Worm (Caenorhabditis elegans) whole organism, L2 larva: ENCODE measurements around the gene E04F6.10.

Experiments
- C34F6.9 ChIP-seq: fragments of 150-350 bp; optimal IDR thresholded peaks from 2 replicates; lab custom pipeline; 2014; ENCODE audit warnings: missing biosample characterization, missing genetic modification characterization
- F13H6.1 ChIP-seq: sonication (generic microtip); optimal IDR thresholded peaks from 2 replicates; lab custom pipeline; 2016; ENCODE audit warnings: missing genetic modification characterization, missing compliant biosample characterization
- R02D3.7 ChIP-seq: fragments of 150-350 bp; optimal IDR thresholded peaks from 2 replicates; lab custom pipeline; 2014; ENCODE audit warnings: missing biosample characterization, missing genetic modification characterization
- Y55F3AM.14 ChIP-seq: fragments of 200-800 bp; sonication (Bioruptor generic); optimal IDR thresholded peaks from 2 replicates; lab custom pipeline; 2018; ENCODE audit warnings: mild to moderate bottlenecking, missing genetic modification characterization, missing compliant biosample characterization
- ZK546.5 ChIP-seq: sonication (generic microtip); optimal IDR thresholded peaks from 2 replicates; lab custom pipeline; 2017; ENCODE audit warnings: missing biosample characterization, missing genetic modification characterization
- alr-1 ChIP-seq: fragments of 150-350 bp; optimal IDR thresholded peaks from 2 replicates; lab custom pipeline; 2014; ENCODE audit warnings: missing biosample characterization, missing genetic modification characterization
- aly-2 ChIP-seq: fragments of 150-350 bp; optimal IDR thresholded peaks from 2 replicates; lab custom pipeline; 2014; ENCODE audit warnings: missing biosample characterization, missing genetic modification characterization
- ama-1 ChIP-seq: fragments of 150-350 bp; optimal IDR thresholded peaks from 2 replicates; lab custom pipeline; 2018; ENCODE audit warnings: inconsistent platforms
- blmp-1 ChIP-seq: sonication (generic microtip); optimal IDR thresholded peaks from 2 replicates; lab custom pipeline; 2017; ENCODE audit warnings: missing genetic modification characterization, mild to moderate bottlenecking, missing compliant biosample characterization, antibody characterized with exemption, moderate library complexity; ENCODE audit not compliant: insufficient read depth
- ceh-16 ChIP-seq: fragments of 150-350 bp; optimal IDR thresholded peaks from 2 replicates; lab custom pipeline; 2014; ENCODE audit warnings: missing biosample characterization, missing genetic modification characterization
- ceh-82 ChIP-seq: fragments of 150-350 bp; optimal IDR thresholded peaks from 2 replicates; lab custom pipeline; 2014; ENCODE audit warnings: missing biosample characterization, missing genetic modification characterization
- dmd-4 ChIP-seq: sonication (generic microtip); optimal IDR thresholded peaks from 2 replicates; lab custom pipeline; 2017; ENCODE audit warnings: missing biosample characterization, missing genetic modification characterization
- egl-27 ChIP-seq: sonication (generic microtip); optimal IDR thresholded peaks from 3 replicates; lab custom pipeline; 2017; ENCODE audit warnings: missing biosample characterization, missing genetic modification reagents, missing genetic modification characterization
- elt-1 ChIP-seq: fragments of 150-350 bp; optimal IDR thresholded peaks from 2 replicates; lab custom pipeline; 2014; ENCODE audit warnings: missing biosample characterization, missing genetic modification characterization
- elt-3 ChIP-seq: sonication (generic microtip); optimal IDR thresholded peaks from 2 replicates; lab custom pipeline; 2017; ENCODE audit warnings: missing biosample characterization, missing genetic modification characterization
- fos-1 ChIP-seq: fragments of 150-350 bp; optimal IDR thresholded peaks from 2 replicates; lab custom pipeline; 2014; ENCODE audit warnings: missing biosample characterization, missing genetic modification characterization
- gmeb-1 ChIP-seq: fragments of 150-350 bp; optimal IDR thresholded peaks from 2 replicates; lab custom pipeline; 2014; ENCODE audit warnings: missing biosample characterization, missing genetic modification characterization
- lin-11 ChIP-seq: fragments of 150-350 bp; sonication (generic microtip); optimal IDR thresholded peaks from 2 replicates; lab custom pipeline; 2014; ENCODE audit warnings: missing biosample characterization, missing genetic modification characterization, inconsistent platforms, mixed read lengths
- lin-13 ChIP-seq: fragments of 150-350 bp; optimal IDR thresholded peaks from 2 replicates; lab custom pipeline; 2014; ENCODE audit warnings: missing biosample characterization, missing genetic modification reagents, missing genetic modification characterization
- lin-39 ChIP-seq: fragments of 150-350 bp; optimal IDR thresholded peaks from 2 replicates; lab custom pipeline; 2014; ENCODE audit warnings: missing biosample characterization, missing genetic modification reagents, missing genetic modification characterization
- lsy-2 ChIP-seq, 2 experiments: fragments of 150-350 bp in 1 of 2; sonication (generic microtip) in 1 of 2; optimal IDR thresholded peaks; 2 replicates each; lab custom pipeline; 2014 to 2017; ENCODE audit warnings: missing biosample characterization in 2 of 2, missing genetic modification characterization in 2 of 2
- mab-5 ChIP-seq: fragments of 150-350 bp; optimal IDR thresholded peaks from 2 replicates; lab custom pipeline; 2014; ENCODE audit warnings: missing biosample characterization, missing genetic modification characterization
- mbf-1 ChIP-seq: sonication (generic microtip); optimal IDR thresholded peaks from 2 replicates; lab custom pipeline; 2017; ENCODE audit warnings: missing biosample characterization, missing genetic modification characterization
- mdl-1 ChIP-seq, 2 experiments: fragments of 150-350 bp in 1 of 2; sonication (generic microtip) in 1 of 2; optimal IDR thresholded peaks; 2 replicates each; lab custom pipeline; 2017; ENCODE audit warnings: missing biosample characterization in 2 of 2, missing genetic modification characterization in 2 of 2
- nhr-11 ChIP-seq: fragments of 150-350 bp; optimal IDR thresholded peaks from 2 replicates; lab custom pipeline; 2014; ENCODE audit warnings: missing biosample characterization, missing genetic modification characterization
- nhr-12 ChIP-seq: fragments of 150-350 bp; optimal IDR thresholded peaks from 2 replicates; lab custom pipeline; 2014; ENCODE audit warnings: missing biosample characterization, missing genetic modification characterization
- nhr-129 ChIP-seq: fragments of 150-350 bp; optimal IDR thresholded peaks from 2 replicates; lab custom pipeline; 2014; ENCODE audit warnings: missing biosample characterization, missing genetic modification characterization
- nhr-21 ChIP-seq: fragments of 150-350 bp; optimal IDR thresholded peaks from 2 replicates; lab custom pipeline; 2014; ENCODE audit warnings: missing biosample characterization, missing genetic modification characterization
- nhr-23 ChIP-seq: fragments of 150-350 bp; optimal IDR thresholded peaks from 2 replicates; lab custom pipeline; 2014; ENCODE audit warnings: missing biosample characterization, missing genetic modification reagents, missing genetic modification characterization
- nhr-237 ChIP-seq: fragments of 150-350 bp; optimal IDR thresholded peaks from 2 replicates; lab custom pipeline; 2014; ENCODE audit warnings: missing biosample characterization, missing genetic modification characterization
- nhr-25 ChIP-seq: fragments of 150-350 bp; sonication (generic microtip); optimal IDR thresholded peaks from 3 replicates; lab custom pipeline; 2014; ENCODE audit warnings: missing biosample characterization, missing genetic modification characterization
- nhr-6 ChIP-seq: fragments of 150-350 bp; optimal IDR thresholded peaks from 2 replicates; lab custom pipeline; 2014; ENCODE audit warnings: missing biosample characterization, missing genetic modification characterization
- peb-1 ChIP-seq: fragments of 150-350 bp; optimal IDR thresholded peaks from 2 replicates; lab custom pipeline; 2014; ENCODE audit warnings: missing biosample characterization, missing genetic modification characterization
- sem-4 ChIP-seq: fragments of 150-350 bp; optimal IDR thresholded peaks from 2 replicates; lab custom pipeline; 2014; ENCODE audit warnings: missing biosample characterization, missing genetic modification reagents, missing genetic modification characterization
- skn-1 ChIP-seq: sonication (generic microtip); optimal IDR thresholded peaks from 2 replicates; lab custom pipeline; 2017; ENCODE audit warnings: missing biosample characterization, missing genetic modification characterization
- sma-3 ChIP-seq: sonication (generic microtip); optimal IDR thresholded peaks from 2 replicates; lab custom pipeline; 2016; ENCODE audit warnings: missing genetic modification reagents, missing genetic modification characterization, missing compliant biosample characterization
- sma-9 ChIP-seq, 2 experiments: fragments of 150-350 bp in 1 of 2; sonication (generic microtip) in 1 of 2; optimal IDR thresholded peaks; 2 replicates each; lab custom pipeline; 2014 to 2016; ENCODE audit warnings: missing genetic modification characterization in 2 of 2, mild to moderate bottlenecking in 1 of 2, missing biosample characterization in 1 of 2, missing compliant biosample characterization in 1 of 2, missing genetic modification reagents in 1 of 2, moderate library complexity in 1 of 2
- snpc-4 ChIP-seq: fragments of 150-350 bp; optimal IDR thresholded peaks from 2 replicates; lab custom pipeline; 2014; ENCODE audit warnings: missing biosample characterization, missing genetic modification characterization
- unc-39 ChIP-seq: fragments of 150-350 bp; optimal IDR thresholded peaks from 2 replicates; lab custom pipeline; 2014; ENCODE audit warnings: missing biosample characterization, missing genetic modification characterization
- unc-55 ChIP-seq: fragments of 150-350 bp; sonication (generic microtip); optimal IDR thresholded peaks from 3 replicates; lab custom pipeline; 2014; ENCODE audit warnings: missing biosample characterization, missing genetic modification reagents, missing genetic modification characterization
- unc-62 ChIP-seq: fragments of 150-350 bp; optimal IDR thresholded peaks from 2 replicates; lab custom pipeline; 2014; ENCODE audit warnings: missing biosample characterization, missing genetic modification reagents, missing genetic modification characterization
- zag-1 ChIP-seq: fragments of 150-350 bp; optimal IDR thresholded peaks from 2 replicates; lab custom pipeline; 2014; ENCODE audit warnings: missing biosample characterization, missing genetic modification characterization
- ztf-1 ChIP-seq: fragments of 200-800 bp; sonication (Bioruptor generic); conservative IDR thresholded peaks from 2 replicates; pipeline ENCODE4 v1.3.6; 2022; ENCODE audit warnings: missing genetic modification characterization, missing compliant biosample characterization
- ztf-11 ChIP-seq: sonication (generic microtip); optimal IDR thresholded peaks from 2 replicates; lab custom pipeline; 2017; ENCODE audit warnings: missing biosample characterization, missing genetic modification characterization
- ztf-4 ChIP-seq: fragments of 150-350 bp; optimal IDR thresholded peaks from 2 replicates; lab custom pipeline; 2014; ENCODE audit warnings: missing biosample characterization, missing genetic modification characterization

The E04F6.10 gene

DNA sequence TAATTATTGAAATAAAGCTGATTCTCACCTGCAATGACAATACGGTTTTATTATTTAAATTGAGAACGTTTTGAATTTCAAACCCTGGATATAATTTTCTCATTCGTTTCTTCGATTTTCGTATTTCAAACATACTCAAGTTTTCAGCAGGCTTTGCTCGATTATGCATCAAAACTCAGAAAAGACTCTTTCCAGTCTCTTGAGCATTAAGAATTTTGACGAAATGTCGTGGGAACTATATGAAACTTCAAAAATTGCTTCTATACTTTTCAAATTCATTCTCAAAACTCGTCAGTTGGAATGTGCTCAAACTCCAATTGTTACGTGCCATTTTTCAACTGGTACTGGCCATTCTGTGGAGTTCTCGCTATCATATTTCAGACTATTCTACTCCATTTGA, 11.6 kb downstream of the E04F6.10 start, which contains the start of gene srd-59:
srd-59 (plus strand) TSS at position 301 of the 400 bp plus-strand sequence.
- TF ChIP-seq sma-9 (GFP tag; optimal IDR thresholded peaks at IDR 0.05; lab: Kevin White, UChicago), result no peak
- no peak for TF ChIP-seq sma-9 (tag; optimal IDR thresholded peaks at IDR 0.05; lab: Kevin White, UChicago)
- TF ChIP-seq unc-55 (GFP tag; lab: Kevin White, UChicago), result no peak
- TF ChIP-seq peb-1 (tag; lab: Kevin White, UChicago), result no peak
- TF ChIP-seq fos-1 (tag; lab: Kevin White, UChicago), result no peak
- TF ChIP-seq blmp-1, result no peak
- TF ChIP-seq elt-1 (tag; lab: Kevin White, UChicago), result no peak
- no peak for TF ChIP-seq Y55F3AM.14
- TF ChIP-seq mab-5, result no peak
- no peak for TF ChIP-seq snpc-4
- no peak for TF ChIP-seq ztf-4 (tag; lab: Kevin White, UChicago)

DNA sequence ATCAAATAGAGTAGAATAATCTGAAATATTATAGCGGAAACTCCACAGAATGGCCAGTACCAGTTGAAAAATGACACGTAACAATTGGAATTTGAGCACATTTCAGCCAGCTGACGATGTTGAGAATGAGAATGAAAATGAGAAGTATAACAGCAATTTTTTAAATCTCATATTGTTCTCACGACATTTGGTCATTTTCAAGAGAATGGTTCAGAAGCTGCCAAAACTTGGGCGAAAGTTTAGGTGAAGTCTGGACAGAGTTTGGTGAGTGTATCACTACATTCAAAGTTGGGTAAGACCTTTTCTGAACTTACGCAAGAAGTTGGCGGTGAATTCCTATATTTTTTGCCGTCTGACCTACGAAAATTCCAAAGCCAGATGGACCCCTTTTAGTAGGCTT, 12.0 kb downstream of the E04F6.10 start, which contains the start of gene srd-58:
srd-58 (minus strand) TSS at position 101 of the 400 bp plus-strand sequence.
- TF ChIP-seq nhr-21 (tag; lab: Kevin White, UChicago) (no peak), lsy-2 (tag; optimal IDR thresholded peaks at IDR 0.05; lab: Kevin White, UChicago) (no peak), C34F6.9 (tag; lab: Kevin White, UChicago) (no peak), unc-62 (GFP tag; lab: Kevin White, UChicago) (no peak), mbf-1 (tag; lab: Kevin White, UChicago) (no peak)

DNA sequence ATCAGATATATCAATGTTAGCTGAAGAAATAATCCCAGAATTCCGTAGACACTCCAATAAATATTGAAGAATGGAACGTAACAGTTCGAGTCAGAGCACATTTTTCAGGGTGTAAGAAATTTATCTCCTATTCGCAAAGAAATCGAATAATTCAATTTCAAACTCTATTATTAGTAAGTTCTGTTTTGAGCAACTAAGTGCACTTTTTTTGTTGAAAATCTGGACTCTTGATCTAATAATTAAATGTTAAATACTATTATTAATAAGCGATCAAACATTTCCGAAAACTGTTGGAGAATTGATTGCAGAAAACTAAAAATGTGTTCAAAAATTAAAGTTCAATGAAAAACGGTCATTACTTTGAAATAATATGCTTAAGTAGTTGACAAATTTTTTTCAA, 13.8 kb downstream of the E04F6.10 start, which contains the start of gene srd-56:
srd-56 (minus strand) TSS at position 101 of the 400 bp plus-strand sequence.
- TF ChIP-seq alr-1, result no peak
- no peak for TF ChIP-seq ceh-16 (tag; lab: Kevin White, UChicago)
- TF ChIP-seq skn-1 (tag; lab: Kevin White, UChicago), result no peak
- no peak for TF ChIP-seq nhr-237 (tag; lab: Kevin White, UChicago)

DNA sequence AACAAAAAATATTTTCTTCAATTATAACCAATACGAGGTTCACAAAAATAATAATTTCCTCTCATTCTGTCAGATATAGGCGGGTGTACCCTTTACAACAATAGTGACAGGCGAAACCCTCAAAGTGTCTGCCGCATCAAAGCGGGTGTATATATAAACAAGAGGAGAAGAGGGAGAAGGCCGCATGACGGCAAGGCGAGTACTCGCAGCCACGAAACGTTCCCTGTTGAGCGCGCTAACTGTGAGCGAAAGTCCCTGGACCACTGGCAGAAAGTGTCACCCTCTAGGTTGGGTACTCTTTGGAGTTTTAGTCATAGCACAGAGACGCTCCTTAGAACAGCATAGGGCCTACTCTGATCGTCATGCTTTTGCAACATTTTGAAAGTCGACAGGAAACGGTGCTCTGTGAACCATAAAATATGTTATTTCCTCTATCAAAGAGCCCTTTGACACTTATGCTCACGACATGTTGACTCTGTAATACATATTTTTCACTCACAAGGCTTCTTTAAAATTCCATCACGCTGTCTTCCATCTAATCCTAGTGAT, 16.8 kb downstream of the E04F6.10 start, which contains the start of gene pcrg-1:
pcrg-1 (plus strand) TSS at position 499 of the 549 bp plus-strand sequence.
- peak; percentile 76 for TF ChIP-seq nhr-129
- peak; percentile 60 for TF ChIP-seq egl-27 (tag; lab: Kevin White, UChicago)
- peak; percentile 72 for TF ChIP-seq gmeb-1 (tag; lab: Kevin White, UChicago)
- TF ChIP-seq lsy-2 (tag; optimal IDR thresholded peaks at IDR 0.05; lab: Kevin White, UChicago), result peak; percentile 55 to 79
- TF ChIP-seq sma-3 (GFP tag; lab: Kevin White, UChicago), result peak; percentile 86
- TF ChIP-seq aly-2 (tag; lab: Kevin White, UChicago), result no peak
- TF ChIP-seq unc-39, result no peak
- peak; percentile 74 for TF ChIP-seq F13H6.1 (tag; lab: Kevin White, UChicago)
- TF ChIP-seq peb-1 (tag; lab: Kevin White, UChicago), result no peak
- no peak for TF ChIP-seq ama-1 (lab: Kevin White, UChicago)
- TF ChIP-seq snpc-4, result peak; percentile 99
- no peak for TF ChIP-seq ztf-11 (tag; lab: Kevin White, UChicago)
- no peak for TF ChIP-seq nhr-23
- TF ChIP-seq ceh-82 (tag; lab: Kevin White, UChicago), result no peak
- no peak for TF ChIP-seq ztf-1 (GFP tag; lab: Robert Waterston, UW)
- TF ChIP-seq skn-1 (tag; lab: Kevin White, UChicago), result no peak
- TF ChIP-seq fos-1 (tag; lab: Kevin White, UChicago), result peak; percentile 15
- TF ChIP-seq unc-55 (GFP tag; lab: Kevin White, UChicago), result peak; percentile 61
- TF ChIP-seq elt-1 (tag; lab: Kevin White, UChicago), result no peak
- no peak for TF ChIP-seq sem-4 (tag; lab: Kevin White, UChicago)
- TF ChIP-seq lin-11 (tag; lab: Kevin White, UChicago), result peak; percentile 55
- peak; percentile 75 for TF ChIP-seq ztf-4 (tag; lab: Kevin White, UChicago)
- TF ChIP-seq mab-5, result peak; percentile 9
- no peak for TF ChIP-seq nhr-12
- no peak for TF ChIP-seq mbf-1 (tag; lab: Kevin White, UChicago)
- no peak for TF ChIP-seq nhr-237 (tag; lab: Kevin White, UChicago)
- no peak for TF ChIP-seq elt-3 (tag; lab: Kevin White, UChicago)
- TF ChIP-seq ceh-16 (tag; lab: Kevin White, UChicago), result no peak
- peak; percentile 87 for TF ChIP-seq Y55F3AM.14
- no peak for TF ChIP-seq nhr-6 (tag; lab: Kevin White, UChicago)
- TF ChIP-seq nhr-25, result no peak
- no peak for TF ChIP-seq nhr-11 (tag; lab: Kevin White, UChicago)
- TF ChIP-seq blmp-1, result peak; percentile 9
- peak; percentile 78 for TF ChIP-seq nhr-21 (tag; lab: Kevin White, UChicago)
- peak; percentile 67 for TF ChIP-seq lin-13 (GFP tag; lab: Kevin White, UChicago)
- TF ChIP-seq zag-1, result no peak
- TF ChIP-seq mdl-1 (tag; optimal IDR thresholded peaks at IDR 0.05; lab: Kevin White, UChicago), result peak in 1 of 2 experiments; percentile 8
- TF ChIP-seq lin-39 (tag; lab: Kevin White, UChicago), result no peak
- no peak for TF ChIP-seq ZK546.5 (tag; lab: Kevin White, UChicago)
- no peak for TF ChIP-seq dmd-4
- TF ChIP-seq alr-1, result no peak
- TF ChIP-seq R02D3.7, result no peak
